Fruit fly (Drosophila melanogaster) whole organism, pupa: Measurements from ENCODE around the gene Pdh.

ENCODE experiments used
- CG10348 ChIP-seq: fragments of 200-800 bp; sonication (Bioruptor generic); IDR thresholded peaks from 2 replicates; pipeline ENCODE4 v1.3.6; 2022; ENCODE audit warnings: missing biosample characterization, missing genetic modification characterization
- CG12605 ChIP-seq: fragments of 200-800 bp; sonication (Bioruptor generic); IDR thresholded peaks from 2 replicates; pipeline ENCODE4 v1.3.6; 2022; ENCODE audit warnings: missing biosample characterization, missing genetic modification characterization
- CG13204 ChIP-seq: fragments of 200-800 bp; sonication (Bioruptor generic); optimal IDR thresholded peaks from 2 replicates; lab custom pipeline; 2018; ENCODE audit warnings: missing biosample characterization, mild to moderate bottlenecking, missing genetic modification characterization, moderate library complexity
- CG14655 ChIP-seq: fragments of 200-800 bp; sonication (Bioruptor generic); optimal IDR thresholded peaks from 3 replicates; lab custom pipeline; 2017; ENCODE audit warnings: mild to moderate bottlenecking, missing biosample characterization, missing genetic modification reagents, missing genetic modification characterization
- CG15710 ChIP-seq: fragments of 200-800 bp; sonication (Bioruptor generic); optimal IDR thresholded peaks from 2 replicates; lab custom pipeline; 2018; ENCODE audit warnings: missing biosample characterization, mild to moderate bottlenecking, missing genetic modification characterization, moderate library complexity
- CG17806 ChIP-seq: fragments of 200-800 bp; sonication (Bioruptor generic); optimal IDR thresholded peaks from 2 replicates; lab custom pipeline; 2018; ENCODE audit warnings: missing biosample characterization, mild to moderate bottlenecking, missing genetic modification characterization, moderate library complexity
- CG32121 ChIP-seq: fragments of 200-800 bp; sonication (Bioruptor generic); IDR thresholded peaks from 2 replicates; pipeline ENCODE4 v1.3.6; 2022; ENCODE audit warnings: missing biosample characterization, missing genetic modification characterization
- CG34367 ChIP-seq: fragments of 200-800 bp; sonication (Bioruptor generic); optimal IDR thresholded peaks from 2 replicates; lab custom pipeline; 2018; ENCODE audit warnings: missing biosample characterization, mild to moderate bottlenecking, missing genetic modification characterization
- CG4496 ChIP-seq: fragments of 200-800 bp; sonication (Bioruptor generic); IDR thresholded peaks from 3 replicates; pipeline ENCODE4 v1.3.6; 2022; ENCODE audit warnings: missing biosample characterization, missing genetic modification characterization
- CG8159 ChIP-seq: fragments of 200-800 bp; sonication (Bioruptor generic); optimal IDR thresholded peaks from 3 replicates; lab custom pipeline; 2018; ENCODE audit warnings: missing biosample characterization, mild to moderate bottlenecking, missing genetic modification characterization, moderate library complexity
- CG8301 ChIP-seq: fragments of 200-800 bp; sonication (Bioruptor generic); optimal IDR thresholded peaks from 2 replicates; lab custom pipeline; 2018; ENCODE audit warnings: missing biosample characterization, mild to moderate bottlenecking, missing genetic modification characterization
- CG9948 ChIP-seq: fragments of 200-800 bp; sonication (Bioruptor generic); optimal IDR thresholded peaks from 2 replicates; lab custom pipeline; 2018; ENCODE audit warnings: missing biosample characterization, mild to moderate bottlenecking, missing genetic modification characterization, moderate library complexity
- D1 ChIP-seq: fragments of 200-800 bp; sonication (Bioruptor generic); optimal IDR thresholded peaks from 2 replicates; lab custom pipeline; 2018; ENCODE audit warnings: missing biosample characterization, mild to moderate bottlenecking, missing genetic modification characterization, moderate library complexity
- EcR ChIP-seq: fragments of 200-800 bp; sonication (Bioruptor generic); optimal IDR thresholded peaks from 3 replicates; lab custom pipeline; 2019; ENCODE audit warnings: missing biosample characterization, missing genetic modification characterization, mild to moderate bottlenecking, moderate library complexity, missing genetic modification reagents
- Pif1A ChIP-seq: fragments of 200-800 bp; sonication (Bioruptor generic); optimal IDR thresholded peaks from 3 replicates; lab custom pipeline; 2016; ENCODE audit warnings: missing biosample characterization, missing genetic modification characterization
- Pif1B ChIP-seq: fragments of 200-800 bp; sonication (Bioruptor generic); optimal IDR thresholded peaks from 3 replicates; lab custom pipeline; 2016; ENCODE audit warnings: missing biosample characterization, missing genetic modification characterization
- Snoo ChIP-seq: fragments of 200-800 bp; sonication (Bioruptor generic); optimal IDR thresholded peaks from 3 replicates; lab custom pipeline; 2017; ENCODE audit warnings: missing biosample characterization, mild to moderate bottlenecking, missing genetic modification characterization, inconsistent platforms
- fd96Ca ChIP-seq: fragments of 200-800 bp; sonication (Bioruptor generic); IDR thresholded peaks from 3 replicates; pipeline ENCODE4 v1.3.6; 2022; ENCODE audit warnings: missing biosample characterization, missing genetic modification characterization
- gl ChIP-seq: fragments of 200-800 bp; sonication (Bioruptor generic); optimal IDR thresholded peaks from 2 replicates; lab custom pipeline; 2018; ENCODE audit warnings: missing biosample characterization, mild to moderate bottlenecking, missing genetic modification characterization
- rn ChIP-seq: fragments of 200-800 bp; sonication (Bioruptor generic); IDR thresholded peaks from 2 replicates; pipeline ENCODE4 v1.3.6; 2022; ENCODE audit warnings: missing biosample characterization, missing genetic modification characterization

Gene Pdh

DNA sequence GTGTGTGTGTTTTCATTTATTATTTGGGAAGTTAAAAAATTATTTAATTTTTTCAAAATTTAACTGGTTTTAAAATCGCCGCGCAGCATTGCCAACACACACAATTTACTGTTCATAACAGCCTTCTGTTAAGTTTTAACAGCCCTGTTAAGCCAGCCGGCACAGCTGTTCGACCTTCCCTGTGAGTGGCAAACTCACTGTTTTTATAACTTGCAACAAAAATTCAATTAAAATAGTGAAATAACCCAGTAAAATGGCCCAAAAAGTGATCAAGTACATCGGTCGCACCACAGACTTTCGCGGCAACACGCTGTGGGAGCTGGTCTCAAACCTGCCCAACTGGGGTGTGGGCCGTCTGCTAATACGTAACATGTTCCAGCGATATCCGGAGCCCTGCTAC, 6.2 kb downstream of the Pdh start, which contains the start of gene mRpS34:
TSS of gene mRpS34 (plus strand) at position 161 of the 400 bp plus-strand sequence.
- no peak for TF ChIP-seq CG32121
- no peak for TF ChIP-seq CG8159
- TF ChIP-seq D1 (tag; lab: Kevin White, UChicago) = no peak
- TF ChIP-seq, all 21 proteins: peak for 0

dm6 chr3L:16346023-16346422, 8.1 kb downstream of the Pdh start, which contains the start of gene CG33257:
TSS of gene CG33257 (plus strand) at chr3L:16346323.
- TF ChIP-seq D1 (tag; lab: Kevin White, UChicago) (no peak), CG34367 (tag; lab: Kevin White, UChicago) (no peak), CG32121 (no peak), CG13204 (GFP tag; lab: Kevin White, UChicago) (no peak), CG15710 (tag; lab: Kevin White, UChicago) (no peak), CG4496 (GFP tag; lab: Robert Waterston, UW) (no peak), CG10348 (GFP tag; lab: Robert Waterston, UW) (no peak), rn (GFP tag; lab: Robert Waterston, UW) (no peak), CG14655 (GFP tag; lab: Kevin White, UChicago) (no peak), Pif1B (no peak), CG17806 (tag; lab: Kevin White, UChicago) (no peak), gl (tag; lab: Kevin White, UChicago) (no peak), CG8301 (tag; lab: Kevin White, UChicago) (no peak), EcR (GFP tag; lab: Kevin White, UChicago) (no peak), fd96Ca (GFP tag; lab: Robert Waterston, UW) (no peak)

DNA sequence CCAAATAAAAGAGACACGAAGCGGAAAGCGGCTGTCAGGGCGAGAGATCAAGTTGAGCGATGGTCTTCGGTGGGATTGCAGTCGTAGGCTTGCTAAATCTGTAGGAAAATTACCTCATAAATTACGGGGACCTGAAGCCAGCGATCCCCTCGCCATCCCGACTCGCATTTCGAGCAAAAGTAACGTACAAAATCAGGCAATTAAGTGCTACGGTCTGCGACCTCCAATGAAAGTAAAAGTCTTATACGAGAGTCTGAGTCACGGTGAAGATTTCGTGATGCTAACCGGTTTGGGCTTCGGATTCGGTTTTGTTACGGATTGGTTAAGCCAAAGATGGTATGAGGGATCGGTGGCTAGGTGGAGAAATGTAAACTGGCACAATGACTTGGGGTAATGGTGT, 14.2 kb downstream of the Pdh start:
- TF ChIP-seq EcR (GFP tag; lab: Kevin White, UChicago) (peak; percentile 35), CG12605 (GFP tag; lab: Robert Waterston, UW) (no peak), gl (tag; lab: Kevin White, UChicago) (no peak), fd96Ca (GFP tag; lab: Robert Waterston, UW) (no peak)

DNA sequence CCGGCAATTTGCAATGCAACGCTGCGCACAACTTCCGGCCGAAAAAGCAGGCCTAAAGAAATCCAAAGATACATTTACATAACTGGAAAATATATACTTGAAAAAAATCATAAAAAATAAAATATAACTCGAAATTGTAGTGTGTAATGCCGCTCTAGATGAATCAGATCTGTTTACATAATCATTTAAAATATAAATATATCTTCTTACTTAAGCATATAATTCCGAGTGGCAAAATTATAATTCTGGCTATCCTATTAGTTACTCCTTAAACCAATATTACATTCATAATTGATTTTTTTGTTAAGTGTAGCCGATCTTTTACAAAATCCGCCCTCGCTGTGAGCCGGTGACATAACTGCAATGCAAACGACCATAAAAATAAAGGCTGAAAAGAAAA, 14.6 kb downstream of the Pdh start:
- TF ChIP-seq gl (tag; lab: Kevin White, UChicago) = no peak
- TF ChIP-seq CG34367 (tag; lab: Kevin White, UChicago) = no peak
- no peak for TF ChIP-seq EcR (GFP tag; lab: Kevin White, UChicago)
- no peak for TF ChIP-seq CG4496 (GFP tag; lab: Robert Waterston, UW)
- TF ChIP-seq CG12605 (GFP tag; lab: Robert Waterston, UW) = no peak
- TF ChIP-seq CG15710 (tag; lab: Kevin White, UChicago) = no peak
- TF ChIP-seq CG9948 (tag; lab: Kevin White, UChicago) = no peak
- no peak for TF ChIP-seq CG10348 (GFP tag; lab: Robert Waterston, UW)
- TF ChIP-seq Pif1B = no peak
- no peak for TF ChIP-seq rn (GFP tag; lab: Robert Waterston, UW)
- TF ChIP-seq D1 (tag; lab: Kevin White, UChicago) = no peak
- TF ChIP-seq CG13204 (GFP tag; lab: Kevin White, UChicago) = no peak
- TF ChIP-seq Snoo = no peak
- TF ChIP-seq CG14655 (GFP tag; lab: Kevin White, UChicago) = no peak
- TF ChIP-seq CG8159 = no peak

- TF ChIP-seq CG17806 (tag; lab: Kevin White, UChicago) (no peak), CG12605 (GFP tag; lab: Robert Waterston, UW) (no peak), fd96Ca (GFP tag; lab: Robert Waterston, UW) (no peak), CG15710 (tag; lab: Kevin White, UChicago) (no peak), rn (GFP tag; lab: Robert Waterston, UW) (no peak), CG9948 (tag; lab: Kevin White, UChicago) (no peak)
- TF ChIP-seq, all 21 proteins: peak for 0
These were observed 15.4 kb downstream of the Pdh start, which contains the start of gene CG4998 for dm6 chr3L:16338703-16339102. TSS of gene CG4998 (plus strand) at chr3L:16339003.

DNA sequence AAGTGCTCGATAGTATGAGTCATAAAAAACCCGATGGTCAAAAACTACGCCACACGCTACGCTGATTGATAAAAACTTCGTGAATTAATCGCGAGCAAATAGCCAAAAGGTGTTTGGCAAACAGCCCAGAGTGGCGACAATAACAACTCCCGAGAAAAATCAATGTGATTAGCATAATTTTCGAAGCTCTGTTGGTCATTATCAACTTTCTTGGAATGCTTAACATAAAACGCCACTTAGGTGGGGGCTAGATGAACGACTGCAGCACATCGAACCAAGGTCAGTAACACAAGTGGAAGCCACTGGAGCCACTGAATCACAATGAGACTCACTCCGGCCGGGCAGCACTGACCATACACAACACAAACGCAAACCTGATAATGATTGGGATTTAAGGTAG, 16.4 kb downstream of the Pdh start:
- TF ChIP-seq fd96Ca (GFP tag; lab: Robert Waterston, UW) (no peak), CG13204 (GFP tag; lab: Kevin White, UChicago) (no peak), CG10348 (GFP tag; lab: Robert Waterston, UW) (no peak), EcR (GFP tag; lab: Kevin White, UChicago) (no peak), Pif1A (GFP tag; lab: Kevin White, UChicago) (no peak), CG8301 (tag; lab: Kevin White, UChicago) (no peak), CG12605 (GFP tag; lab: Robert Waterston, UW) (no peak), Snoo (no peak), CG17806 (tag; lab: Kevin White, UChicago) (no peak), Pif1B (no peak), CG14655 (GFP tag; lab: Kevin White, UChicago) (no peak), CG9948 (tag; lab: Kevin White, UChicago) (no peak), rn (GFP tag; lab: Robert Waterston, UW) (no peak), CG32121 (no peak)

DNA sequence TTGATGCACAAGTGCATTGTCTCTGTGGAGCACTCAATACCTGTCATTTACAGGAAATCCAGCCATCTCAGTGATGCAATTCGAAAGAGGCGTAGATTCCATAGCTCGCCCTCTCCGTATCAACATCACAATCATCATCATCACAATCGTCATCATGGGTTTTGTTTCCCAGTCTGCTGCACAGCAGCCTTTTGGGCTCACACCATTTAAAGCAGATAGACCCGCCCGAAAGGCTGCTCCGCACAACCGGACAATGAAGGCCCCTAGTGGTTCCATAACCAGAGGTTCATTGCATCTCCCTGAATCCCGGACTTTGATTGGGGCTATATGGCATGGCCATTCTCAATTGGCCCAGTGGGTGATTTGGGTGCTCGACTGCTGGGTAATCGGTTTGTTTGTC, 19.2 kb downstream of the Pdh start:
- peak; percentile 25 for TF ChIP-seq EcR (GFP tag; lab: Kevin White, UChicago)
- TF ChIP-seq fd96Ca (GFP tag; lab: Robert Waterston, UW) = 0 out of 3 replicates have a peak, but pooled peaks have one; percentile 15
- no peak for TF ChIP-seq CG9948 (tag; lab: Kevin White, UChicago)
- TF ChIP-seq gl (tag; lab: Kevin White, UChicago) = no peak
- TF ChIP-seq CG15710 (tag; lab: Kevin White, UChicago) = no peak
- no peak for TF ChIP-seq CG17806 (tag; lab: Kevin White, UChicago)
- no peak for TF ChIP-seq D1 (tag; lab: Kevin White, UChicago)
- peak; percentile 69; the same call in 2 of the 3 replicates for TF ChIP-seq CG4496 (GFP tag; lab: Robert Waterston, UW)
